Worm (Caenorhabditis elegans): ENCODE measurements around the gene Y22D7AR.2.

Gene Y22D7AR.2

ce11 chrIII:1689927-1690326 is 15.8 kb upstream of the Y22D7AR.2 start, which contains the start of gene Y22D7AR.14:
Y22D7AR.14 (minus strand) TSS chrIII:1690027.
- TF ChIP-seq fkh-8 (tag; optimal IDR thresholded peaks at IDR 0.05) (no peak), dpl-1 (GFP tag; optimal IDR thresholded peaks at IDR 0.05) (no peak), pax-3 (tag; optimal IDR thresholded peaks at IDR 0.05) (no peak), hlh-17 (GFP tag; optimal IDR thresholded peaks at IDR 0.05; ENCODE audit: borderline replicate concordance) (no peak), lin-35 (GFP tag; optimal IDR thresholded peaks at IDR 0.05) (no peak)

DNA sequence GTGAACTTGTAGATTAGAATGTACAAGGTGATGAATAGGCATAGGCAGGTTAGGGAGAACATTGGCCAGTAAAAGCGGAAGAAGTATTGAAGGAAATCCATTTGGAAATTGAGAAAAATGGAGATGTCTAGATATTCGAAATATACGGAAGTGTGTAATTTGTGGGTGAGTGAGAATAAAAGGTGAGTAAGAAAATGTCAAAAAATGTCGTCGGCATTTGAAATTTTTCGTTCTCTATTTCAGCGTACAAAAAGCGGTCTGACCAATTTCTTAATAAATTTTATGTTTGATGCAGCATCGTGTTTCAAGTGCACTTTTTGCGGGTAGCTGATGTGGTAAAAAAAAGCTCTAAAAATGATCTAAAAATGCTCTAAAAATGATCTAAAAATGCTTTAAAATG is 10.7 kb upstream of the Y22D7AR.2 start, which contains the start of gene srd-64:
Gene srd-64 (minus strand): TSS at position 101 of the 400 bp plus-strand sequence.
- TF ChIP-seq aly-2 (tag; optimal IDR thresholded peaks at IDR 0.05) (no peak), ztf-4 (tag; optimal IDR thresholded peaks at IDR 0.05) (no peak), mdl-1 (tag; optimal IDR thresholded peaks at IDR 0.05) (no peak), fos-1 (tag; optimal IDR thresholded peaks at IDR 0.05) (no peak), dpl-1 (GFP tag; optimal IDR thresholded peaks at IDR 0.05) (no peak), mep-1 (tag; optimal IDR thresholded peaks at IDR 0.05) (no peak), ztf-11 (tag; optimal IDR thresholded peaks at IDR 0.05) (no peak), jun-1 (tag; optimal IDR thresholded peaks at IDR 0.05) (no peak), unc-86 (tag; optimal IDR thresholded peaks at IDR 0.05) (no peak), ama-1 (optimal IDR thresholded peaks at IDR 0.05) (no peak), pax-3 (tag; optimal IDR thresholded peaks at IDR 0.05) (no peak), Y116A8C.19 (tag; optimal IDR thresholded peaks at IDR 0.05; ENCODE audit: borderline replicate concordance) (no peak), alr-1 (tag; optimal IDR thresholded peaks at IDR 0.05; ENCODE audit: borderline replicate concordance) (no peak), fkh-4 (tag; optimal IDR thresholded peaks at IDR 0.05; ENCODE audit: borderline replicate concordance) (no peak), isw-1 (GFP tag; IDR thresholded peaks at IDR 0.05) (no peak), hlh-4 (tag; optimal IDR thresholded peaks at IDR 0.05) (no peak), ceh-82 (tag; optimal IDR thresholded peaks at IDR 0.05) (no peak)

DNA sequence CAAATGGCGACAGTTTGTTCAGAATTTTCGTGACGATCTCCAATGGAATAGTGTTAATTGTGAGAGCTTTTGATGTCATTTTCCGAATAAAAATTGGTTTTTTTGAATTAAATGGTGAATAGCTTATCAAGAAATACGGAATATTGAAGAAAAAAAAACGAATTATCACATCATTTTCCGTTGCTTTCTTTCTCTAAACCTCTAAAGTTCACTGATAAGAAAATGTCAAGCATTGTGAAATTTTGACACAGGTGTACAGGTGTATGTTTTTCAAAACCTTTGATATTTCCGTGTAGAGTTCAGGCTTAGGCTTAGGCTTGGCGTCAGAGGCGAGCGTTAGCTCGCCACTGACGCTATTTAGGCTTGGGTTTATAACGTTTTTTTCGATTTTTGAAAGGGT is 6.9 kb upstream of the Y22D7AR.2 start, which contains the start of gene fbxa-74:
Gene fbxa-74 (minus strand): TSS at position 145 of the 400 bp plus-strand sequence.
- peak; percentile 27 for TF ChIP-seq pqm-1 (tag; optimal IDR thresholded peaks at IDR 0.05)
- no peak for TF ChIP-seq nhr-77 (tag; optimal IDR thresholded peaks at IDR 0.05)
- TF ChIP-seq lin-35 (GFP tag; optimal IDR thresholded peaks at IDR 0.05) = peak in 1 of 2 experiments; percentile 13
- TF ChIP-seq elt-2 (tag; optimal IDR thresholded peaks at IDR 0.05) = peak; percentile 55
- no peak for TF ChIP-seq hpl-2 (GFP tag; optimal IDR thresholded peaks at IDR 0.05)
- no peak for TF ChIP-seq vab-15 (tag; optimal IDR thresholded peaks at IDR 0.05)
- TF ChIP-seq pag-3 (tag; optimal IDR thresholded peaks at IDR 0.05; ENCODE audit: borderline replicate concordance, insufficient read depth) = no peak
- no peak for TF ChIP-seq ceh-63 (GFP tag; optimal IDR thresholded peaks at IDR 0.05)
- no peak for TF ChIP-seq rnt-1 (tag; optimal IDR thresholded peaks at IDR 0.05)
- no peak for TF ChIP-seq dsc-1 (tag; optimal IDR thresholded peaks at IDR 0.05)
- TF ChIP-seq ceh-82 (tag; optimal IDR thresholded peaks at IDR 0.05) = no peak
- TF ChIP-seq unc-98 (GFP tag; IDR thresholded peaks at IDR 0.05) = no peak
- TF ChIP-seq ztf-11 (tag; optimal IDR thresholded peaks at IDR 0.05) = no peak
- no peak for TF ChIP-seq egl-27 (tag; optimal IDR thresholded peaks at IDR 0.05)
- no peak for TF ChIP-seq jun-1 (tag; optimal IDR thresholded peaks at IDR 0.05)

ce11 chrIII:1702337-1702736 is 3.4 kb upstream of the Y22D7AR.2 start, which contains the start of gene spex-3:
spex-3 (minus strand) TSS chrIII:1702437.
- TF ChIP-seq tlp-1 (tag; optimal IDR thresholded peaks at IDR 0.05) (no peak), nhr-71 (tag; optimal IDR thresholded peaks at IDR 0.05) (no peak), egl-27 (tag; optimal IDR thresholded peaks at IDR 0.05) (no peak), ceh-90 (tag; optimal IDR thresholded peaks at IDR 0.05) (no peak), zip-4 (GFP tag; optimal IDR thresholded peaks at IDR 0.05) (no peak), unc-98 (GFP tag; IDR thresholded peaks at IDR 0.05) (no peak)

Measured in whole organism, L1 larva.